Worm (Caenorhabditis elegans): ENCODE results near the gene W10D9.3.

W10D9.3 gene

ce11 chrII:475890-476420 is 15.2 kb upstream of the W10D9.3 start, which contains the start of gene nsun-1 (continued):
- TF ChIP-seq syd-9 (tag; optimal IDR thresholded peaks at IDR 0.05), result no peak
- no peak for TF ChIP-seq ceh-45 (GFP tag; IDR thresholded peaks at IDR 0.05)
- no peak for TF ChIP-seq sox-2 (GFP tag; IDR thresholded peaks at IDR 0.05)
- TF ChIP-seq hlh-8 (tag; optimal IDR thresholded peaks at IDR 0.05), result peak; percentile 40
- no peak for TF ChIP-seq hlh-6 (tag; optimal IDR thresholded peaks at IDR 0.05)
- no peak for TF ChIP-seq madf-2 (tag; optimal IDR thresholded peaks at IDR 0.05)
- TF ChIP-seq ceh-48 (tag; optimal IDR thresholded peaks at IDR 0.05), result peak; percentile 34
- no peak for TF ChIP-seq C38D4.7 (GFP tag; optimal IDR thresholded peaks at IDR 0.05)
- TF ChIP-seq ceh-19 (GFP tag; optimal IDR thresholded peaks at IDR 0.05), result peak; percentile 45
- peak; percentile 58 for TF ChIP-seq lim-6 (tag; optimal IDR thresholded peaks at IDR 0.05)
- no peak for TF ChIP-seq K02D7.2 (tag; optimal IDR thresholded peaks at IDR 0.05)
- no peak for TF ChIP-seq fkh-6 (tag; optimal IDR thresholded peaks at IDR 0.05)
- no peak for TF ChIP-seq hlh-30 (tag; optimal IDR thresholded peaks at IDR 0.05; ENCODE audit: insufficient read depth)
- TF ChIP-seq K09A11.1 (tag; optimal IDR thresholded peaks at IDR 0.05; ENCODE audit: insufficient read depth), result no peak
- TF ChIP-seq unc-86 (tag; optimal IDR thresholded peaks at IDR 0.05), result no peak
- no peak for TF ChIP-seq sdc-2 (tag; optimal IDR thresholded peaks at IDR 0.05)
- peak; percentile 60 for TF ChIP-seq zip-5 (tag; optimal IDR thresholded peaks at IDR 0.05)
- TF ChIP-seq C08G9.2 (tag; optimal IDR thresholded peaks at IDR 0.05), result peak; percentile 83
- no peak for TF ChIP-seq elt-4 (tag; optimal IDR thresholded peaks at IDR 0.05)
- TF ChIP-seq mec-3 (tag; optimal IDR thresholded peaks at IDR 0.05; ENCODE audit: borderline replicate concordance), result peak; percentile 45
- TF ChIP-seq dmd-4 (tag; optimal IDR thresholded peaks at IDR 0.05; ENCODE audit: borderline replicate concordance), result peak; percentile 32
- no peak for TF ChIP-seq T23F11.4 (GFP tag; optimal IDR thresholded peaks at IDR 0.05)
- TF ChIP-seq elt-2 (tag; optimal IDR thresholded peaks at IDR 0.05), result peak; percentile 14
- no peak for TF ChIP-seq pros-1 (tag; optimal IDR thresholded peaks at IDR 0.05)
- no peak for TF ChIP-seq nhr-232 (tag; optimal IDR thresholded peaks at IDR 0.05)
- TF ChIP-seq F13H6.1 (tag; optimal IDR thresholded peaks at IDR 0.05), result no peak
- TF ChIP-seq ceh-22 (tag; optimal IDR thresholded peaks at IDR 0.05), result no peak
- TF ChIP-seq sox-4 (tag; optimal IDR thresholded peaks at IDR 0.05), result no peak
- no peak for TF ChIP-seq fkh-10 (GFP tag; optimal IDR thresholded peaks at IDR 0.05)
- TF ChIP-seq nfya-1 (tag; optimal IDR thresholded peaks at IDR 0.05), result peak; percentile 12
- TF ChIP-seq pat-9 (tag; optimal IDR thresholded peaks at IDR 0.05), result peak; percentile 29
- TF ChIP-seq pag-3 (tag; optimal IDR thresholded peaks at IDR 0.05; ENCODE audit: borderline replicate concordance), result no peak
- TF ChIP-seq ceh-31 (tag; optimal IDR thresholded peaks at IDR 0.05), result peak; percentile 88
- TF ChIP-seq unc-42 (tag; optimal IDR thresholded peaks at IDR 0.05), result peak; percentile 68
- no peak for TF ChIP-seq dve-1 (tag; optimal IDR thresholded peaks at IDR 0.05)
- no peak for TF ChIP-seq pha-2 (tag; optimal IDR thresholded peaks at IDR 0.05)
- peak; percentile 83 for TF ChIP-seq ceh-2 (tag; optimal IDR thresholded peaks at IDR 0.05)
- TF ChIP-seq npax-4 (tag; optimal IDR thresholded peaks at IDR 0.05), result no peak
- no peak for TF ChIP-seq pha-4 (tag; optimal IDR thresholded peaks at IDR 0.05)
- peak; percentile 22 for TF ChIP-seq ztf-16 (tag; optimal IDR thresholded peaks at IDR 0.05)
- peak; percentile 51 for TF ChIP-seq tbx-7 (tag; optimal IDR thresholded peaks at IDR 0.05)
- TF ChIP-seq pqm-1 (tag; optimal IDR thresholded peaks at IDR 0.05), result no peak
- TF ChIP-seq fax-1 (tag; optimal IDR thresholded peaks at IDR 0.05), result no peak
- no peak for TF ChIP-seq ttx-3 (tag; optimal IDR thresholded peaks at IDR 0.05)
- TF ChIP-seq ref-2 (tag; optimal IDR thresholded peaks at IDR 0.05), result peak; percentile 49
- no peak for TF ChIP-seq pax-1 (tag; optimal IDR thresholded peaks at IDR 0.05)
- TF ChIP-seq hlh-13 (GFP tag; optimal IDR thresholded peaks at IDR 0.05), result no peak
- TF ChIP-seq ahr-1 (tag; optimal IDR thresholded peaks at IDR 0.05), result no peak
